Worm (Caenorhabditis elegans) whole organism, L1 larva: ENCODE results near the gene spat-3.

Experiments
- C16A3.4 ChIP-seq: fragments of 150-350 bp; optimal IDR thresholded peaks from 2 replicates; lab custom pipeline; 2014; ENCODE audit warnings: missing biosample characterization, missing genetic modification characterization
- C34B4.2 ChIP-seq: sonication (generic microtip); optimal IDR thresholded peaks from 2 replicates; lab custom pipeline; 2017; ENCODE audit warnings: mild to moderate bottlenecking, missing genetic modification characterization, missing compliant biosample characterization
- Y116A8C.19 ChIP-seq: sonication (generic microtip); optimal IDR thresholded peaks from 2 replicates; lab custom pipeline; 2016; ENCODE audit warnings: missing compliant biosample characterization, missing genetic modification characterization, borderline replicate concordance
- blmp-1 ChIP-seq: fragments of 150-350 bp; optimal IDR thresholded peaks from 2 replicates; lab custom pipeline; 2014; ENCODE audit warnings: missing biosample characterization, missing genetic modification characterization
- ceh-63 ChIP-seq: fragments of 200-800 bp; sonication (Bioruptor generic); optimal IDR thresholded peaks from 2 replicates; lab custom pipeline; 2018; ENCODE audit warnings: mild to moderate bottlenecking, missing genetic modification characterization, missing compliant biosample characterization
- ceh-8 ChIP-seq: fragments of 200-800 bp; sonication (Bioruptor generic); optimal IDR thresholded peaks from 2 replicates; lab custom pipeline; 2018; ENCODE audit warnings: mild to moderate bottlenecking, missing genetic modification characterization, moderate library complexity, missing compliant biosample characterization
- ceh-90 ChIP-seq: sonication (generic microtip); optimal IDR thresholded peaks from 2 replicates; lab custom pipeline; 2016; ENCODE audit warnings: missing genetic modification characterization, missing compliant biosample characterization
- dpl-1 ChIP-seq, 3 experiments: fragments of 150-350 bp in 2 of 3; sonication (generic microtip) in 1 of 3; optimal IDR thresholded peaks; 2 replicates each; lab custom pipeline; 2014 to 2017; ENCODE audit warnings: missing biosample characterization in 3 of 3, missing genetic modification characterization in 3 of 3, missing genetic modification reagents in 3 of 3
- efl-1 ChIP-seq, 4 experiments: fragments of 150-350 bp; optimal IDR thresholded peaks in 3 of 4; peaks in 1 of 4; 1 replicate in 1 of 4; 2 replicates in 3 of 4; lab custom pipeline; 2014; ENCODE audit warnings: missing biosample characterization in 2 of 4, missing genetic modification characterization in 2 of 4, missing genetic modification reagents in 2 of 4
- elt-2 ChIP-seq: sonication (generic microtip); optimal IDR thresholded peaks from 2 replicates; lab custom pipeline; 2016; ENCODE audit warnings: missing genetic modification characterization, mild to moderate bottlenecking, inconsistent platforms, missing compliant biosample characterization, missing genetic modification reagents
- elt-3 ChIP-seq, 6 experiments: fragments of 150-350 bp in 1 of 6; sonication (generic microtip); optimal IDR thresholded peaks; 2 replicates each; lab custom pipeline; 2017 to 2018; ENCODE audit warnings: missing biosample characterization in 6 of 6, missing genetic modification characterization in 6 of 6, inconsistent platforms in 1 of 6
- fkh-10 ChIP-seq: sonication (generic microtip); optimal IDR thresholded peaks from 2 replicates; lab custom pipeline; 2017; ENCODE audit warnings: missing biosample characterization, missing genetic modification reagents, missing genetic modification characterization
- fkh-8 ChIP-seq: sonication (generic microtip); optimal IDR thresholded peaks from 2 replicates; lab custom pipeline; 2016; ENCODE audit warnings: mild to moderate bottlenecking, missing genetic modification characterization, missing compliant biosample characterization
- grh-1 ChIP-seq: fragments of 200-800 bp; sonication (Bioruptor generic); IDR thresholded peaks from 2 replicates; pipeline ENCODE4 v1.3.6; 2022; ENCODE audit warnings: missing genetic modification reagents, missing genetic modification characterization, missing compliant biosample characterization
- irx-1 ChIP-seq: sonication (generic microtip); optimal IDR thresholded peaks from 2 replicates; lab custom pipeline; 2016; ENCODE audit warnings: missing genetic modification characterization, missing compliant biosample characterization
- lin-15B ChIP-seq: fragments of 150-350 bp; sonication (generic microtip); optimal IDR thresholded peaks from 3 replicates; lab custom pipeline; 2014; ENCODE audit warnings: missing biosample characterization, missing genetic modification characterization
- lin-35 ChIP-seq, 2 experiments: fragments of 150-350 bp; optimal IDR thresholded peaks; 2 replicates each; lab custom pipeline; 2014; ENCODE audit warnings: missing biosample characterization in 2 of 2, missing genetic modification characterization in 2 of 2, missing genetic modification reagents in 2 of 2
- mab-9 ChIP-seq: fragments of 200-800 bp; sonication (Bioruptor generic); IDR thresholded peaks from 2 replicates; pipeline ENCODE4 v1.3.6; 2022; ENCODE audit warnings: missing genetic modification reagents, missing genetic modification characterization, missing compliant biosample characterization
- nhr-47 ChIP-seq: sonication (generic microtip); optimal IDR thresholded peaks from 2 replicates; lab custom pipeline; 2016; ENCODE audit warnings: mild to moderate bottlenecking, missing genetic modification characterization, moderate library complexity, missing compliant biosample characterization
- nhr-77 ChIP-seq: fragments of 150-350 bp; optimal IDR thresholded peaks from 2 replicates; lab custom pipeline; 2014; ENCODE audit warnings: missing biosample characterization, missing genetic modification characterization
- nhr-85 ChIP-seq: sonication (generic microtip); peaks from one replicate; lab custom pipeline; 2016; ENCODE audit warnings: missing genetic modification characterization, inconsistent platforms, missing compliant biosample characterization
- nhr-90 ChIP-seq: sonication (generic microtip); optimal IDR thresholded peaks from 2 replicates; lab custom pipeline; 2016; ENCODE audit warnings: mild to moderate bottlenecking, missing genetic modification characterization, missing compliant biosample characterization; ENCODE audit not compliant: poor library complexity
- pag-3 ChIP-seq: sonication (generic microtip); optimal IDR thresholded peaks from 2 replicates; lab custom pipeline; 2017; ENCODE audit warnings: missing genetic modification characterization, mild to moderate bottlenecking, missing compliant biosample characterization, antibody characterized with exemption, borderline replicate concordance; ENCODE audit not compliant: insufficient read depth
- pqm-1 ChIP-seq: sonication (generic microtip); optimal IDR thresholded peaks from 3 replicates; lab custom pipeline; 2017; ENCODE audit warnings: missing biosample characterization, missing genetic modification characterization
- snpc-4 ChIP-seq: fragments of 150-350 bp; optimal IDR thresholded peaks from 2 replicates; lab custom pipeline; 2014; ENCODE audit warnings: missing biosample characterization, missing genetic modification characterization
- snu-23 ChIP-seq: sonication (generic microtip); optimal IDR thresholded peaks from 2 replicates; lab custom pipeline; 2016; ENCODE audit warnings: missing genetic modification characterization, missing compliant biosample characterization
- sox-4 ChIP-seq: sonication (generic microtip); optimal IDR thresholded peaks from 2 replicates; lab custom pipeline; 2016; ENCODE audit warnings: missing genetic modification characterization, missing compliant biosample characterization
- sup-37 ChIP-seq: fragments of 200-800 bp; sonication (Bioruptor generic); optimal IDR thresholded peaks from 2 replicates; lab custom pipeline; 2018; ENCODE audit warnings: mild to moderate bottlenecking, missing genetic modification characterization, missing compliant biosample characterization
- swsn-7 ChIP-seq: sonication (generic microtip); optimal IDR thresholded peaks from 2 replicates; lab custom pipeline; 2016; ENCODE audit warnings: missing genetic modification characterization, missing compliant biosample characterization
- tbx-2 ChIP-seq: sonication (generic microtip); optimal IDR thresholded peaks from 2 replicates; lab custom pipeline; 2016; ENCODE audit warnings: missing genetic modification characterization, missing compliant biosample characterization
- tlp-1 ChIP-seq: fragments of 150-350 bp; optimal IDR thresholded peaks from 2 replicates; lab custom pipeline; 2014; ENCODE audit warnings: missing biosample characterization, missing genetic modification characterization
- unc-86 ChIP-seq: sonication (generic microtip); optimal IDR thresholded peaks from 2 replicates; lab custom pipeline; 2016; ENCODE audit warnings: missing genetic modification characterization, missing compliant biosample characterization
- xbp-1 ChIP-seq: sonication (generic microtip); optimal IDR thresholded peaks from 2 replicates; lab custom pipeline; 2016; ENCODE audit warnings: missing genetic modification characterization, missing compliant biosample characterization
- ztf-11 ChIP-seq, 2 experiments: sonication (generic microtip); optimal IDR thresholded peaks; 2 replicates each; lab custom pipeline; 2016 to 2017; ENCODE audit warnings: missing genetic modification characterization in 2 of 2, missing biosample characterization in 1 of 2, missing compliant biosample characterization in 1 of 2

The spat-3 gene

DNA sequence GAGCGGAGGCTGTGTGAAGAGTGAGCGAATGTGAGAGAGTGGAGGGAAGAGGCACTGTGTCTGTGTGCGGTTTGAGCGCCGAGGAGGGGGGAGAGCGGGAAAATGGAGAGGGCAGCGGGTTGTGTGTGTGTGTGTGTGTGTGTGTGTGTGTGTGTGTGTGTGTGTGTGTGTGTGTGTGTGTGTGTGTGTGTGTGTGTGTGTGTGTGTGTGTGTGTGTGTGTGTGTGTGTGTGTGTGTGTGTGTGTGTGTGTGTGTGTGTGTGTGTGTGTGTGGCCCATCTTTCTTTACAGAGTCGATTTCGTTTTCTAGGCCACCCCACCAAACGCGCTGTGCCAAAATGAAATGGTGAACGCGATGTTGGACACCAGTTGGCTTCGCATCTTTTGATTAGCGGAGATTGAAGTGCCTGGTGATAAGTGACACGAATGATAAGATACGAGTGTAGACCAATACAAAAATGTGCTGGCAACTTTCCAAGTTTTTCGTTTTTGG is 707 bp upstream of the spat-3 start (continued):
- TF ChIP-seq sup-37 (GFP tag; lab: Kevin White, UChicago) (peak; percentile 92), unc-86 (tag; lab: Kevin White, UChicago) (peak; percentile 79), snu-23 (GFP tag; lab: Kevin White, UChicago) (peak; percentile 58), grh-1 (peak; percentile 88), ztf-11 (tag; optimal IDR thresholded peaks at IDR 0.05; lab: Kevin White, UChicago) (peak in 1 of 2 experiments; percentile 75), elt-3 (tag; optimal IDR thresholded peaks at IDR 0.05; lab: Kevin White, UChicago) (peak in 5 of 6 experiments; percentile 13 to 76 (median 54)), irx-1 (peak; percentile 78), lin-35 (GFP tag; optimal IDR thresholded peaks at IDR 0.05; lab: Kevin White, UChicago) (peak; percentile 9 to 55), nhr-90 (tag; lab: Kevin White, UChicago) (peak; percentile 81), xbp-1 (tag; lab: Kevin White, UChicago) (peak; percentile 74), nhr-47 (tag; lab: Kevin White, UChicago) (peak; percentile 85), nhr-85 (tag; lab: Kevin White, UChicago) (peak; percentile 98), fkh-8 (tag; lab: Kevin White, UChicago) (peak; percentile 92)

DNA sequence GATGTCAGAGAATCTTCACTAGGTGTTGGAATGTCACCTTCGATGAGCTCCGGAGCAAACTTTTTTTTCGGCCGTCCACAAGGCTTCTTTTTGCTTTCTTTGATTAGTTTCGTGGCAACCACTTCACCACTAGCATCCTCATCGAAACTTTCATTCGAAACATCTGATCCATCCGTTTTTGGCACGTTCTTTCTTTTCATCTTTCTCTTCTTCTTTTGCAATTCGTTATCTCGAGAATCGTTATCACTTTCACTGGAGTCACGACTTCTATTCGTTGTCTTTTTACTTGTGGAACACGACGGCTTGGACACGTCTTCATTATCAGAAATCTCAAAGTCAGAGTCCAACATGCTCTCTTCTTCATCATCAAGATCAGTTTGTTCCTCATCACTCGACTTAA is 1.5 kb downstream of the spat-3 start:
- TF ChIP-seq fkh-10 = no peak
- peak; percentile 78 for TF ChIP-seq blmp-1 (tag; lab: Kevin White, UChicago)

DNA sequence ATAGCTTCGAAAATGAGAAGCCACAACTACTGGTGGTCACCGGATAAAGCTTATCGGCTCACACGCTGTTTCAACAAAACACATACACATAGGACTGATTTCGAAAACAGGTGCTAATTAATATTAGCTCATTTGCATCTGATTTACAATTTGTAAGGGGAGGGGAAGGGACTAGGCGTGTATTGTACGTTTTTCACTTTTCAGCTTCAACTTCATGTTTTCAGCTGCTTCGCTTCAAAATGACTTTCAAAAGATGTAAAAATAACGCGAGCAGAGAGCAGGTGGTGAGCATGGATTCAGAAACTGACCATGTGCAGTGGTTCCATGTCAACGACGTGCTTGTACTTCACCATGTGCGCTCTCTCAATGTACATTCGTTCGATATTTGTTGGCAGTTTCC is 4.7 kb downstream of the spat-3 start:
- no peak for TF ChIP-seq snu-23 (GFP tag; lab: Kevin White, UChicago)
- no peak for TF ChIP-seq Y116A8C.19 (tag; lab: Kevin White, UChicago)
- TF ChIP-seq sox-4 (tag; lab: Kevin White, UChicago) = no peak
- TF ChIP-seq ztf-11 (tag; optimal IDR thresholded peaks at IDR 0.05; lab: Kevin White, UChicago) = no peak
- TF ChIP-seq pag-3 (tag; lab: Kevin White, UChicago) = no peak
- TF ChIP-seq lin-15B (tag; lab: Kevin White, UChicago) = no peak
- no peak for TF ChIP-seq C34B4.2 (tag; lab: Kevin White, UChicago)
- no peak for TF ChIP-seq nhr-47 (tag; lab: Kevin White, UChicago)
- no peak for TF ChIP-seq grh-1
- no peak for TF ChIP-seq nhr-77 (tag; lab: Kevin White, UChicago)

DNA sequence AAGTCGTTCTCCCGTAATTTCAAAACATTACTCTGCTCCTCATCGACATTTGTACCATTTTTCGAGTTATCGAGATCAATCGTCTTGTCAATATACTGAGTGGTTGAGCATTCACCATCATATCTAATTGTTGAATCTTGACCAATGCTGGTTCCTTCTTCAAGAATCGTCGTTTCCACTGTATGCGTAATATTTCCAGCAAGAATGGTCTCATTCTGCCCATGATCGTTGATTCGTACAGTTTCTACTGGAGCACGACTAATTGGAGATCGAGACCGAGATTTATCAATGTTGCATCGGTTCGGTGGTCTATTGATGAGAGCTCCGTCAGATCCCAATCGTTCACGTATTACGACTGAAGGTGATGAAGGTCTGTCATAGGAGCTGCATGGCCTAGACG is 6.2 kb downstream of the spat-3 start:
- TF ChIP-seq nhr-47 (tag; lab: Kevin White, UChicago) (no peak), efl-1 (optimal IDR thresholded peaks at IDR 0.05; lab: Kevin White, UChicago) (no peak), efl-1 (GFP tag; optimal IDR thresholded peaks at IDR 0.05 in 1 of 2; lab: Kevin White, UChicago) (peak in 1 of 2 experiments; percentile 72)

DNA sequence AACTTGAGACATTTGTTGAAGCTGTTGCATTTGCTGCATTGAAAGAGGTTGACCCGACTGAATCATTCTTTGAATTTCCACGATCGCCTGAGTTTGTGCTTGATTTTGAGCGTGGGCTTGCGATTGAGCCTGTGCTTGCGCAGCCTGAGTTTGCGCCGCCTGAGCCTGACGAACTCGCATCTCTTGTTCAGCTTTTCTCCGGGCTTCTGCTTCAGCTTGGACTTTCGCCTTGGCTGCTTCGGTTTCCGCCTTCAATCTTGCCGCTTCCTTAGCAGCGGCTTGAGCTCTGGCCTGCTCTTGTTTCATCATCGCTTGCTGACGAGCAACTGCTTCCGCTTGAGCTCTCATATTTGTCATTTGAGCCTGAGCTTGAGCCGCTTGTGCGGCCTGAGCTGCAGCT is 8.3 kb downstream of the spat-3 start:
- TF ChIP-seq efl-1 (optimal IDR thresholded peaks at IDR 0.05; lab: Kevin White, UChicago) = no peak
- peak in 1 of 2 experiments; percentile 54 for TF ChIP-seq efl-1 (GFP tag; optimal IDR thresholded peaks at IDR 0.05 in 1 of 2; lab: Kevin White, UChicago)
- no peak for TF ChIP-seq mab-9 (GFP tag; lab: Robert Waterston, UW)

DNA sequence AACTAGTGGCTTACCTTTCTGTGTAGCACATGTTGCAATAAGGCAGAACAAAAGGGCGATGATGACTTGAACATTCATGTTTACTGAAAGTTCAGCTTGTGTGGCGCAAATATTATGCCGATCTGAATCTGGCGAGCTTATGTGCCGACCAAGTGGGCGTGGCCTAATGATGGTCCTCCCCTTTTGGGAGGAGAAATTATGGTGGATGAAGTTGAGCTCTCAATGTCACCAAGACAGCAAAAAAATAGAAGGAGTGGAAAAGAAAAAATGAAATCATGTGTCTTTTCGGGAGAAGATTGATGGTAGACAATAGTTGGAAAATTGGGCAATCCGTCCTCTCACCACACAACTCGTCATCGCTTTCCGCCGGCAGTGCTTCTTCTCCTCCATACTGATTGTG is 13.5 kb downstream of the spat-3 start, which contains the start of gene flp-12:
Gene flp-12, minus strand, starts transcription at position 101 of the 400 bp plus-strand sequence.
- no peak for TF ChIP-seq C16A3.4 (tag; lab: Kevin White, UChicago)
- no peak for TF ChIP-seq Y116A8C.19 (tag; lab: Kevin White, UChicago)
- TF ChIP-seq fkh-8 (tag; lab: Kevin White, UChicago) = no peak
- TF ChIP-seq lin-35 (GFP tag; optimal IDR thresholded peaks at IDR 0.05; lab: Kevin White, UChicago) = no peak
- no peak for TF ChIP-seq ceh-63 (GFP tag; lab: Kevin White, UChicago)
- TF ChIP-seq snpc-4 (tag; lab: Kevin White, UChicago) = no peak
- TF ChIP-seq swsn-7 = no peak
- TF ChIP-seq pag-3 (tag; lab: Kevin White, UChicago) = no peak
- TF ChIP-seq ceh-90 (tag; lab: Kevin White, UChicago) = no peak
- no peak for TF ChIP-seq tlp-1
- TF ChIP-seq pqm-1 = no peak
- TF ChIP-seq dpl-1 (GFP tag; optimal IDR thresholded peaks at IDR 0.05; lab: Kevin White, UChicago) = no peak
- no peak for TF ChIP-seq mab-9 (GFP tag; lab: Robert Waterston, UW)
- no peak for TF ChIP-seq unc-86 (tag; lab: Kevin White, UChicago)
- no peak for TF ChIP-seq elt-2 (tag; lab: Kevin White, UChicago)
- no peak for TF ChIP-seq tbx-2
- TF ChIP-seq ceh-8 = no peak
